Worm (Caenorhabditis elegans) whole organism, late embryonic: ENCODE data around the gene T03F6.10.
"Not testable (repeated sequence)": the region's sequence is repeated elsewhere in the genome, so short reads cannot be mapped to it uniquely, and the experiment has no call there.

Experiments used
- C08G9.2 ChIP-seq: sonication (generic microtip); optimal IDR thresholded peaks from 2 replicates; lab custom pipeline; 2016; ENCODE audit warnings: mild to moderate bottlenecking, missing genetic modification characterization, moderate library complexity, missing compliant biosample characterization
- ama-1 ChIP-seq: fragments of 150-350 bp; optimal IDR thresholded peaks from 2 replicates; lab custom pipeline; 2014
- ceh-34 ChIP-seq: sonication (generic microtip); optimal IDR thresholded peaks from 2 replicates; lab custom pipeline; 2016; ENCODE audit warnings: mild to moderate bottlenecking, missing genetic modification characterization, missing compliant biosample characterization
- dmd-4 ChIP-seq: sonication (generic microtip); optimal IDR thresholded peaks from 2 replicates; lab custom pipeline; 2016; ENCODE audit warnings: borderline replicate concordance, missing genetic modification characterization, missing compliant biosample characterization
- elt-2 ChIP-seq: sonication (generic microtip); optimal IDR thresholded peaks from 2 replicates; lab custom pipeline; 2016; ENCODE audit warnings: missing genetic modification reagents, missing genetic modification characterization, missing compliant biosample characterization
- fkh-10 ChIP-seq: fragments of 150-350 bp; optimal IDR thresholded peaks from 2 replicates; lab custom pipeline; 2014; ENCODE audit warnings: missing biosample characterization, missing genetic modification reagents, missing genetic modification characterization
- gmeb-2 ChIP-seq: sonication (generic microtip); optimal IDR thresholded peaks from 2 replicates; lab custom pipeline; 2016; ENCODE audit warnings: missing genetic modification characterization, inconsistent platforms, missing compliant biosample characterization
- hlh-13 ChIP-seq: fragments of 200-800 bp; sonication (Bioruptor generic); optimal IDR thresholded peaks from 2 replicates; lab custom pipeline; 2018; ENCODE audit warnings: mild to moderate bottlenecking, missing genetic modification characterization, missing compliant biosample characterization
- hlh-30 ChIP-seq: sonication (generic microtip); optimal IDR thresholded peaks from 2 replicates; lab custom pipeline; 2017; ENCODE audit warnings: antibody characterized with exemption, missing genetic modification characterization, missing compliant biosample characterization; ENCODE audit not compliant: insufficient read depth
- sox-4 ChIP-seq: sonication (generic microtip); optimal IDR thresholded peaks from 2 replicates; lab custom pipeline; 2017; ENCODE audit warnings: mild to moderate bottlenecking, missing genetic modification characterization, inconsistent platforms, missing compliant biosample characterization

- TF ChIP-seq ceh-34 (tag; lab: Kevin White, UChicago); dmd-4 (tag; lab: Kevin White, UChicago); sox-4; fkh-10 (GFP tag; lab: Kevin White, UChicago); ama-1; hlh-13 (GFP tag; lab: Kevin White, UChicago); hlh-30; gmeb-2 (tag; lab: Kevin White, UChicago); C08G9.2 (tag; lab: Kevin White, UChicago); elt-2 (tag; lab: Kevin White, UChicago): not testable (repeated sequence)
Observed at ce11 chrIII:13401673-13402258, 23.6 kb upstream of the T03F6.10 start, which contains the start of the genes srlf-9 and srlf-10.
